Fruit fly (Drosophila melanogaster) whole organism, prepupa: ENCODE data around the gene dtn.
A peak's percentile ranks its signal among the peaks of the same experiment; 100 is the strongest.

ENCODE experiments used
- Blimp-1 ChIP-seq: fragments of 200-800 bp; sonication (Bioruptor generic); optimal IDR thresholded peaks from 3 replicates; lab custom pipeline; 2017; ENCODE audit warnings: missing biosample characterization, missing genetic modification characterization, mild to moderate bottlenecking, moderate library complexity, missing genetic modification reagents
- CG10669 ChIP-seq: fragments of 200-800 bp; sonication (Bioruptor generic); optimal IDR thresholded peaks from 3 replicates; lab custom pipeline; 2018; ENCODE audit warnings: missing biosample characterization, mild to moderate bottlenecking, missing genetic modification characterization, moderate library complexity
- CG11294 ChIP-seq: fragments of 200-800 bp; sonication (Bioruptor generic); IDR thresholded peaks from 2 replicates; pipeline ENCODE4 v1.3.6; 2022; ENCODE audit warnings: missing biosample characterization, missing genetic modification characterization
- CG11902 ChIP-seq: fragments of 200-800 bp; sonication (Bioruptor generic); optimal IDR thresholded peaks from 3 replicates; lab custom pipeline; 2016; ENCODE audit warnings: missing biosample characterization, missing genetic modification characterization
- CG15336 ChIP-seq: fragments of 200-800 bp; sonication (Bioruptor generic); IDR thresholded peaks from 2 replicates; pipeline ENCODE4 v1.3.6; 2022; ENCODE audit warnings: missing biosample characterization, missing genetic modification characterization
- CG1621 ChIP-seq: fragments of 200-800 bp; sonication (Bioruptor generic); optimal IDR thresholded peaks from 3 replicates; lab custom pipeline; 2018; ENCODE audit warnings: missing biosample characterization, mild to moderate bottlenecking, missing genetic modification characterization
- CG32006 ChIP-seq: fragments of 200-800 bp; sonication (Bioruptor generic); optimal IDR thresholded peaks from 3 replicates; lab custom pipeline; 2017; ENCODE audit warnings: missing biosample characterization, mild to moderate bottlenecking, missing genetic modification characterization
- CG3919 ChIP-seq: fragments of 200-800 bp; sonication (Bioruptor generic); optimal IDR thresholded peaks from 3 replicates; lab custom pipeline; 2016; ENCODE audit warnings: missing biosample characterization, missing genetic modification characterization
- CG6276 ChIP-seq: fragments of 200-800 bp; sonication (Bioruptor generic); optimal IDR thresholded peaks from 2 replicates; lab custom pipeline; 2017; ENCODE audit warnings: missing biosample characterization, mild to moderate bottlenecking, missing genetic modification characterization
- CG8119 ChIP-seq: fragments of 200-800 bp; sonication (Bioruptor generic); IDR thresholded peaks from 3 replicates; pipeline ENCODE4 v1.3.6; 2022; ENCODE audit warnings: missing biosample characterization, missing genetic modification characterization
- CG8632 ChIP-seq: fragments of 200-800 bp; sonication (Bioruptor generic); optimal IDR thresholded peaks from 3 replicates; lab custom pipeline; 2016; ENCODE audit warnings: missing biosample characterization, missing genetic modification characterization
- CG9139 ChIP-seq: fragments of 200-800 bp; sonication (Bioruptor generic); optimal IDR thresholded peaks from 3 replicates; lab custom pipeline; 2017; ENCODE audit warnings: missing biosample characterization, mild to moderate bottlenecking, missing genetic modification characterization
- Eip75B ChIP-seq: fragments of 200-800 bp; sonication (Bioruptor generic); optimal IDR thresholded peaks from 3 replicates; lab custom pipeline; 2016; ENCODE audit warnings: missing biosample characterization, missing genetic modification characterization
- Eip78C ChIP-seq: fragments of 200-800 bp; sonication (Bioruptor generic); peaks from one replicate; lab custom pipeline; 2016; ENCODE audit warnings: missing biosample characterization, missing genetic modification characterization
- Ets96B ChIP-seq: fragments of 200-800 bp; optimal IDR thresholded peaks from 2 replicates; lab custom pipeline; 2019; ENCODE audit warnings: missing biosample characterization, mild to moderate bottlenecking, missing genetic modification characterization, moderate library complexity
- Gug ChIP-seq: fragments of 200-800 bp; sonication (Bioruptor generic); IDR thresholded peaks from 2 replicates; pipeline ENCODE4 v1.3.6; 2022; ENCODE audit warnings: missing biosample characterization, missing genetic modification characterization
- Hr38 ChIP-seq: sonication (Bioruptor generic); optimal IDR thresholded peaks from 2 replicates; lab custom pipeline; 2016; ENCODE audit warnings: missing biosample characterization, missing genetic modification characterization
- Hr39 ChIP-seq: fragments of 200-800 bp; sonication (Bioruptor generic); optimal IDR thresholded peaks from 2 replicates; lab custom pipeline; 2016; ENCODE audit warnings: missing biosample characterization, missing genetic modification characterization
- Met ChIP-seq: fragments of 200-800 bp; sonication (Bioruptor generic); optimal IDR thresholded peaks from 3 replicates; lab custom pipeline; 2016; ENCODE audit warnings: missing biosample characterization, missing genetic modification characterization
- Smox ChIP-seq: fragments of 200-800 bp; sonication (Bioruptor generic); optimal IDR thresholded peaks from 3 replicates; lab custom pipeline; 2016; ENCODE audit warnings: missing biosample characterization, missing genetic modification characterization
- Sox14 ChIP-seq: fragments of 200-800 bp; sonication (Bioruptor generic); optimal IDR thresholded peaks from 3 replicates; lab custom pipeline; 2016; ENCODE audit warnings: missing biosample characterization, missing genetic modification characterization
- achi ChIP-seq: fragments of 200-800 bp; sonication (Bioruptor generic); optimal IDR thresholded peaks from 3 replicates; lab custom pipeline; 2016; ENCODE audit warnings: missing biosample characterization, missing genetic modification characterization
- cyc ChIP-seq: fragments of 200-800 bp; sonication (Bioruptor generic); optimal IDR thresholded peaks from 3 replicates; lab custom pipeline; 2016; ENCODE audit warnings: missing biosample characterization, missing genetic modification characterization
- dsx ChIP-seq: fragments of 200-800 bp; optimal IDR thresholded peaks from 3 replicates; lab custom pipeline; 2019; ENCODE audit warnings: missing biosample characterization, mild to moderate bottlenecking, missing genetic modification characterization, moderate library complexity; ENCODE audit not compliant: poor library complexity, severe bottlenecking
- eg ChIP-seq: fragments of 200-800 bp; sonication (Bioruptor generic); IDR thresholded peaks from 3 replicates; pipeline ENCODE4 v1.3.6; 2022; ENCODE audit warnings: missing biosample characterization, missing genetic modification characterization
- esn ChIP-seq: fragments of 200-800 bp; sonication (Bioruptor generic); optimal IDR thresholded peaks from 2 replicates; lab custom pipeline; 2016; ENCODE audit warnings: missing biosample characterization, mild to moderate bottlenecking, missing genetic modification characterization, moderate library complexity
- fd59A ChIP-seq: fragments of 200-800 bp; sonication (Bioruptor generic); optimal IDR thresholded peaks from 2 replicates; lab custom pipeline; 2017; ENCODE audit warnings: missing biosample characterization, mild to moderate bottlenecking, missing genetic modification characterization, missing genetic modification reagents
- fkh ChIP-seq: fragments of 200-800 bp; sonication (Bioruptor generic); optimal IDR thresholded peaks from 3 replicates; lab custom pipeline; 2017; ENCODE audit warnings: missing biosample characterization, mild to moderate bottlenecking, missing genetic modification characterization, moderate library complexity
- lz ChIP-seq: fragments of 200-800 bp; sonication (Bioruptor generic); optimal IDR thresholded peaks from 3 replicates; lab custom pipeline; 2016; ENCODE audit warnings: missing biosample characterization, missing genetic modification characterization
- net ChIP-seq: fragments of 200-800 bp; sonication (Bioruptor generic); optimal IDR thresholded peaks from 3 replicates; lab custom pipeline; 2016; ENCODE audit warnings: missing biosample characterization, missing genetic modification characterization
- ss ChIP-seq, 2 experiments: fragments of 200-800 bp; sonication (Bioruptor generic); optimal IDR thresholded peaks; 2 replicates in 1 of 2; 3 replicates in 1 of 2; lab custom pipeline; 2017 to 2018; ENCODE audit warnings: mild to moderate bottlenecking in 2 of 2, missing biosample characterization in 2 of 2, missing genetic modification characterization in 2 of 2, moderate library complexity in 1 of 2
- svp ChIP-seq: fragments of 200-800 bp; sonication (Bioruptor generic); peaks from one replicate; lab custom pipeline; 2016; ENCODE audit warnings: missing biosample characterization, missing genetic modification characterization
- topi ChIP-seq: fragments of 200-800 bp; sonication (Bioruptor generic); optimal IDR thresholded peaks from 3 replicates; lab custom pipeline; 2016; ENCODE audit warnings: missing biosample characterization, missing genetic modification characterization
- vri ChIP-seq: fragments of 200-800 bp; sonication (Bioruptor generic); optimal IDR thresholded peaks from 3 replicates; lab custom pipeline; 2016; ENCODE audit warnings: missing biosample characterization, mild to moderate bottlenecking, missing genetic modification characterization

The dtn gene

DNA sequence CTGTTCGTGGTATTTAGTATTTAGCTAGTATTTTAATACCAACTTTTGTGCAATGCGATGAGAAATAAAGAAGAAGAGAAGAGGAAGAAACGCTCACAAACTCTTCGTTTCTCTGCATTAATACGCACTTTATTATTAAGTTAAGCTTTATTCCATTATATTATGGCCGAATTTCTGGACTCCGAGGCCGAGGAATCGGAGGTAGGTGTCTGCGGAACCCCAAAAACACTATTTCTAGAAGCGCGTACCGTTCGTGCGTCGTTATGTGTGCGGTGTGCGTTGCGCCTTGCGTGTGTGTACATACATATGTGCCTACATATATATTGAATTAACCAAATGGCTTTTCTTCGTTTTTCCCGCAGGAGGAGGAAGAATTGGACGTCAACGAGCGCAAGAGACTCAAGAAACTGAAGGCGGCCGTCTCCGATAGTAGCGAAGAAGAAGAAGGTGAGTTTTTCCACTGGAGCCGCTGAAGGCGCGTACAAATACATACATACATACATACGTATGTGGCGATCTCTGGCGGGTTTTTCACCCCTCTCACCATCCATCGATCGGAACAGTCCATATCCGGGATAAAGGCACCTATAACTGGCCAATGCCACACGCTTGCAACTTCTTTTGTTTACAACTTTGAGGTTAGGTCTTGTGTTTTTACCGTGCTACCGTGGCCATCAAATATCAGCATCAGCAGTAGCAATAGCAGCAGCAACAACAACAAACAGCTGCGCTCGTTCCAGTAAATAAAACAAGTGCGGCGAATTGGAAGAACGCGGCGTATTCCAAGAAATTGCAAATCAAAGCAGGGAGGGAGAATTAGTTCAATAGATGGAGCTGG is 42.5 kb downstream of the dtn start, which contains the start of gene Spt6 (continued):
- TF ChIP-seq CG10669 (GFP tag; lab: Kevin White, UChicago) (no peak), CG15336 (GFP tag; lab: Robert Waterston, UW) (no peak), fd59A (GFP tag; lab: Kevin White, UChicago) (no peak), CG32006 (GFP tag; lab: Kevin White, UChicago) (no peak), CG1621 (tag; lab: Kevin White, UChicago) (peak; percentile 23)

- TF ChIP-seq cyc (GFP tag; lab: Kevin White, UChicago) (no peak), Hr39 (GFP tag; lab: Kevin White, UChicago) (no peak), CG9139 (GFP tag; lab: Kevin White, UChicago) (no peak), Hr38 (no peak), Smox (no peak), Sox14 (peak; percentile 12), CG15336 (GFP tag; lab: Robert Waterston, UW) (0 out of 2 replicates have a peak, but pooled peaks have one; percentile 27), CG1621 (tag; lab: Kevin White, UChicago) (peak; percentile 12), svp (GFP tag; lab: Kevin White, UChicago) (peak; percentile 52), dsx (peak; percentile 0), vri (GFP tag; lab: Kevin White, UChicago) (peak; percentile 16), Eip78C (GFP tag; lab: Kevin White, UChicago) (peak; percentile 63), esn (GFP tag; lab: Kevin White, UChicago) (peak; percentile 21)
Measured at dm6 chrX:6276590-6276989, 51.1 kb downstream of the dtn start, which contains the start of gene CG3566. Gene CG3566 (minus strand): TSS chrX:6276724.

dm6 chrX:6278879-6279628 is 53.6 kb downstream of the dtn start:
- TF ChIP-seq Blimp-1 (peak; percentile 2), ss (GFP tag; optimal IDR thresholded peaks at IDR 0.05; lab: Kevin White, UChicago) (peak in 1 of 2 experiments; percentile 22), cyc (GFP tag; lab: Kevin White, UChicago) (peak; percentile 6), CG11294 (GFP tag; lab: Robert Waterston, UW) (no peak), CG10669 (GFP tag; lab: Kevin White, UChicago) (no peak), topi (GFP tag; lab: Kevin White, UChicago) (peak; percentile 56), Eip78C (GFP tag; lab: Kevin White, UChicago) (peak; percentile 72), net (GFP tag; lab: Kevin White, UChicago) (peak; percentile 7), CG32006 (GFP tag; lab: Kevin White, UChicago) (no peak), CG11902 (no peak), svp (GFP tag; lab: Kevin White, UChicago) (peak; percentile 79), lz (GFP tag; lab: Kevin White, UChicago) (no peak), Sox14 (peak; percentile 52), fkh (GFP tag; lab: Kevin White, UChicago) (no peak), CG3919 (GFP tag; lab: Kevin White, UChicago) (peak; percentile 40), CG8632 (peak; percentile 4), Met (peak; percentile 34), dsx (peak; percentile 10), vri (GFP tag; lab: Kevin White, UChicago) (no peak), achi (GFP tag; lab: Kevin White, UChicago) (peak; percentile 33), Eip75B (GFP tag; lab: Kevin White, UChicago) (peak; percentile 27), Ets96B (tag; lab: Kevin White, UChicago) (no peak), CG6276 (no peak), CG8119 (GFP tag; lab: Robert Waterston, UW) (peak; percentile 27; the same call in 1 of the 3 replicates), eg (no peak), Gug (GFP tag; lab: Robert Waterston, UW) (no peak), esn (GFP tag; lab: Kevin White, UChicago) (peak; percentile 45)
